Worm (Caenorhabditis elegans) whole organism, L4 larva: Measurements from ENCODE around the gene hlh-26.

Experiments used
- D1046.2 ChIP-seq: fragments of 200-800 bp; sonication (Bioruptor generic); IDR thresholded peaks from 2 replicates; pipeline ENCODE4 v1.3.6; 2022; ENCODE audit warnings: missing genetic modification characterization, missing compliant biosample characterization
- F37D6.2 ChIP-seq: sonication (generic microtip); optimal IDR thresholded peaks from 2 replicates; lab custom pipeline; 2016; ENCODE audit warnings: mild to moderate bottlenecking, missing genetic modification characterization, missing compliant biosample characterization
- F44E2.7 ChIP-seq: fragments of 200-800 bp; sonication (Bioruptor generic); IDR thresholded peaks from 2 replicates; pipeline ENCODE4 v2.1.2; 2022; ENCODE audit warnings: missing genetic modification characterization, missing compliant biosample characterization
- F49E8.2 ChIP-seq: sonication (generic microtip); optimal IDR thresholded peaks from 2 replicates; lab custom pipeline; 2016; ENCODE audit warnings: missing compliant biosample characterization, mild to moderate bottlenecking, missing genetic modification characterization, borderline replicate concordance
- R02D3.7 ChIP-seq: fragments of 150-350 bp; sonication (generic microtip); optimal IDR thresholded peaks from 3 replicates; lab custom pipeline; 2014; ENCODE audit warnings: missing biosample characterization, missing genetic modification characterization
- T20F7.1 ChIP-seq: fragments of 200-800 bp; sonication (Bioruptor generic); optimal IDR thresholded peaks from 2 replicates; lab custom pipeline; 2018; ENCODE audit warnings: mild to moderate bottlenecking, missing genetic modification characterization, missing compliant biosample characterization
- T26A8.4 ChIP-seq: fragments of 200-800 bp; sonication (Bioruptor generic); IDR thresholded peaks from 2 replicates; pipeline ENCODE4 v1.3.6; 2022; ENCODE audit warnings: missing genetic modification characterization, missing compliant biosample characterization
- Y105C5A.15 ChIP-seq: fragments of 200-800 bp; sonication (Bioruptor generic); IDR thresholded peaks from 2 replicates; pipeline ENCODE4 v1.3.6; 2022; ENCODE audit warnings: missing genetic modification characterization, missing compliant biosample characterization
- ZK337.2 ChIP-seq: fragments of 200-800 bp; sonication (Bioruptor generic); IDR thresholded peaks from 2 replicates; pipeline ENCODE4 v1.3.6; 2022; ENCODE audit warnings: missing genetic modification reagents, missing genetic modification characterization, missing compliant biosample characterization
- ZK546.5 ChIP-seq, 2 experiments: sonication (generic microtip); optimal IDR thresholded peaks; 2 replicates each; lab custom pipeline; 2017; ENCODE audit warnings: missing biosample characterization in 2 of 2, missing genetic modification characterization in 2 of 2
- arid-1 ChIP-seq: fragments of 200-800 bp; sonication (Bioruptor generic); conservative IDR thresholded peaks from 2 replicates; pipeline ENCODE4 v1.3.6; 2022; ENCODE audit warnings: missing genetic modification reagents, missing genetic modification characterization, missing compliant biosample characterization
- ceh-32 ChIP-seq: sonication (generic microtip); optimal IDR thresholded peaks from 2 replicates; lab custom pipeline; 2016; ENCODE audit warnings: mild to moderate bottlenecking, missing genetic modification characterization, missing compliant biosample characterization; ENCODE audit not compliant: poor library complexity
- ceh-44 ChIP-seq: fragments of 200-800 bp; sonication (Bioruptor generic); IDR thresholded peaks from 2 replicates; pipeline ENCODE4 v1.3.6; 2022; ENCODE audit warnings: missing genetic modification reagents, missing genetic modification characterization, missing compliant biosample characterization
- ces-1 ChIP-seq: fragments of 150-350 bp; sonication (generic microtip); optimal IDR thresholded peaks from 4 replicates; lab custom pipeline; 2014; ENCODE audit warnings: missing biosample characterization, missing genetic modification reagents, missing genetic modification characterization
- ctbp-1 ChIP-seq: fragments of 200-800 bp; sonication (Bioruptor generic); IDR thresholded peaks from 2 replicates; pipeline ENCODE4 v1.3.6; 2022; ENCODE audit warnings: missing genetic modification reagents, missing genetic modification characterization, missing compliant biosample characterization
- daf-12 ChIP-seq: fragments of 150-350 bp; optimal IDR thresholded peaks from 2 replicates; lab custom pipeline; 2014; ENCODE audit warnings: missing biosample characterization, missing genetic modification reagents, missing genetic modification characterization
- dmd-9 ChIP-seq: fragments of 200-800 bp; sonication (Bioruptor generic); IDR thresholded peaks from 2 replicates; pipeline ENCODE4 v1.3.6; 2022; ENCODE audit warnings: missing genetic modification reagents, missing genetic modification characterization, missing compliant biosample characterization
- egl-43 ChIP-seq: fragments of 200-800 bp; sonication (Bioruptor generic); IDR thresholded peaks from 2 replicates; pipeline ENCODE4 v1.3.6; 2022; ENCODE audit warnings: missing genetic modification reagents, missing genetic modification characterization, missing compliant biosample characterization
- fos-1 ChIP-seq: fragments of 150-350 bp; optimal IDR thresholded peaks from 2 replicates; lab custom pipeline; 2014; ENCODE audit warnings: missing biosample characterization, missing genetic modification characterization
- hif-1 ChIP-seq, 2 experiments: sonication (generic microtip); optimal IDR thresholded peaks; 2 replicates each; lab custom pipeline; 2016 to 2017; ENCODE audit warnings: missing compliant biosample characterization in 2 of 2, missing genetic modification characterization in 2 of 2, missing genetic modification reagents in 2 of 2, missing genotype in 2 of 2, mild to moderate bottlenecking in 1 of 2
- hlh-11 ChIP-seq: fragments of 200-800 bp; sonication (Bioruptor generic); optimal IDR thresholded peaks from 2 replicates; lab custom pipeline; 2018; ENCODE audit warnings: mild to moderate bottlenecking, missing genetic modification characterization, missing compliant biosample characterization
- hmg-1.1 ChIP-seq: fragments of 200-800 bp; sonication (Bioruptor generic); IDR thresholded peaks from 2 replicates; pipeline ENCODE4 v1.3.6; 2022; ENCODE audit warnings: missing genetic modification reagents, missing genetic modification characterization, missing compliant biosample characterization
- jun-1 ChIP-seq: fragments of 150-350 bp; optimal IDR thresholded peaks from 2 replicates; lab custom pipeline; 2014; ENCODE audit warnings: missing biosample characterization, missing genetic modification reagents, missing genetic modification characterization
- lim-7 ChIP-seq: fragments of 200-800 bp; sonication (Bioruptor generic); IDR thresholded peaks from 2 replicates; pipeline ENCODE4 v1.3.6; 2022; ENCODE audit warnings: missing genetic modification characterization, missing compliant biosample characterization
- lin-1 ChIP-seq: fragments of 200-800 bp; sonication (Bioruptor generic); IDR thresholded peaks from 2 replicates; pipeline ENCODE4 v1.3.6; 2022; ENCODE audit warnings: missing genetic modification reagents, missing genetic modification characterization, missing compliant biosample characterization
- lin-38 ChIP-seq: fragments of 200-800 bp; sonication (Bioruptor generic); IDR thresholded peaks from 2 replicates; pipeline ENCODE4 v1.3.6; 2022; ENCODE audit warnings: missing genetic modification reagents, missing genetic modification characterization, missing compliant biosample characterization
- madf-5 ChIP-seq, 2 experiments: fragments of 200-800 bp; sonication (Bioruptor generic); IDR thresholded peaks; 2 replicates each; pipeline ENCODE4 v1.3.6; 2022; ENCODE audit warnings: missing compliant biosample characterization in 2 of 2, missing genetic modification characterization in 2 of 2
- mxl-2 ChIP-seq: fragments of 200-800 bp; sonication (Bioruptor generic); conservative IDR thresholded peaks from 2 replicates; pipeline ENCODE4 v1.3.6; 2022; ENCODE audit warnings: missing genetic modification reagents, missing genetic modification characterization, missing compliant biosample characterization
- mxl-3 ChIP-seq: fragments of 200-800 bp; sonication (Bioruptor generic); optimal IDR thresholded peaks from 2 replicates; lab custom pipeline; 2018; ENCODE audit warnings: mild to moderate bottlenecking, missing genetic modification characterization, missing compliant biosample characterization
- nhr-11 ChIP-seq: fragments of 150-350 bp; optimal IDR thresholded peaks from 2 replicates; lab custom pipeline; 2014; ENCODE audit warnings: missing biosample characterization, missing genetic modification characterization
- nhr-111 ChIP-seq: fragments of 200-800 bp; sonication (Bioruptor generic); optimal IDR thresholded peaks from 2 replicates; lab custom pipeline; 2018; ENCODE audit warnings: mild to moderate bottlenecking, missing genetic modification characterization, missing compliant biosample characterization
- nhr-25 ChIP-seq: sonication (generic microtip); optimal IDR thresholded peaks from 2 replicates; lab custom pipeline; 2017; ENCODE audit warnings: missing genetic modification characterization, mild to moderate bottlenecking, missing compliant biosample characterization, antibody characterized with exemption, moderate library complexity, borderline replicate concordance; ENCODE audit not compliant: insufficient read depth
- nhr-28 ChIP-seq: fragments of 150-350 bp; optimal IDR thresholded peaks from 2 replicates; lab custom pipeline; 2014; ENCODE audit warnings: missing biosample characterization, missing genetic modification characterization
- nhr-41 ChIP-seq: fragments of 200-800 bp; sonication (Bioruptor generic); IDR thresholded peaks from 2 replicates; pipeline ENCODE4 v1.3.6; 2022; ENCODE audit warnings: missing genetic modification reagents, missing genetic modification characterization, missing compliant biosample characterization
- nhr-6 ChIP-seq: fragments of 150-350 bp; optimal IDR thresholded peaks from 2 replicates; lab custom pipeline; 2014; ENCODE audit warnings: missing biosample characterization, missing genetic modification characterization
- nhr-77 ChIP-seq: fragments of 150-350 bp; optimal IDR thresholded peaks from 2 replicates; lab custom pipeline; 2014; ENCODE audit warnings: missing biosample characterization, missing genetic modification characterization
- pha-4 ChIP-seq, 2 experiments: fragments of 150-350 bp in 1 of 2; fragments of 200-800 bp in 1 of 2; sonication (Bioruptor generic) in 1 of 2; IDR thresholded peaks in 1 of 2; optimal IDR thresholded peaks in 1 of 2; 2 replicates each; pipeline versions ENCODE4 v1.3.6 to Lab custom; 2014 to 2022; ENCODE audit warnings: missing genetic modification characterization in 2 of 2, missing genetic modification reagents in 2 of 2, missing biosample characterization in 1 of 2, missing compliant biosample characterization in 1 of 2
- php-3 ChIP-seq: fragments of 200-800 bp; sonication (Bioruptor generic); IDR thresholded peaks from 2 replicates; pipeline ENCODE4 v1.3.6; 2022; ENCODE audit warnings: missing genetic modification reagents, missing genetic modification characterization, missing compliant biosample characterization
- rbr-2 ChIP-seq: sonication (generic microtip); optimal IDR thresholded peaks from 2 replicates; lab custom pipeline; 2016; ENCODE audit warnings: missing genotype, missing genetic modification characterization, missing compliant biosample characterization
- set-16 ChIP-seq: fragments of 200-800 bp; sonication (Bioruptor generic); IDR thresholded peaks from 2 replicates; pipeline ENCODE4 v1.3.6; 2022; ENCODE audit warnings: missing genetic modification reagents, missing genetic modification characterization, missing compliant biosample characterization
- spr-1 ChIP-seq: sonication (generic microtip); optimal IDR thresholded peaks from 2 replicates; lab custom pipeline; 2016; ENCODE audit warnings: mild to moderate bottlenecking, missing genetic modification characterization, missing compliant biosample characterization
- tra-1 ChIP-seq: fragments of 200-800 bp; sonication (Bioruptor generic); IDR thresholded peaks from 2 replicates; pipeline ENCODE4 v1.3.6; 2022; ENCODE audit warnings: missing genetic modification reagents, missing genetic modification characterization, missing compliant biosample characterization
- unc-130 ChIP-seq: sonication (generic microtip); optimal IDR thresholded peaks from 2 replicates; lab custom pipeline; 2016; ENCODE audit warnings: missing genetic modification reagents, missing genetic modification characterization, missing compliant biosample characterization
- zfp-3 ChIP-seq: fragments of 200-800 bp; sonication (Bioruptor generic); conservative IDR thresholded peaks from 2 replicates; pipeline ENCODE4 v1.3.6; 2022; ENCODE audit warnings: missing genetic modification reagents, missing genetic modification characterization, missing compliant biosample characterization
- ztf-11 ChIP-seq: fragments of 150-350 bp; optimal IDR thresholded peaks from 2 replicates; lab custom pipeline; 2014; ENCODE audit warnings: missing biosample characterization, missing genetic modification characterization

The hlh-26 gene

ce11 chrII:5543476-5544144 lies 10.1 kb upstream of the hlh-26 start (continued):
- TF ChIP-seq T20F7.1, result peak; percentile 92
- TF ChIP-seq F49E8.2, result peak; percentile 82
- TF ChIP-seq nhr-11 (tag; lab: Kevin White, UChicago), result peak; percentile 98
- TF ChIP-seq ces-1 (GFP tag; lab: Kevin White, UChicago), result peak; percentile 93
- peak; percentile 97 for TF ChIP-seq nhr-77
- 0 out of 2 replicates have a peak, but pooled peaks have one; percentile 69 for TF ChIP-seq F44E2.7 (GFP tag; lab: Robert Waterston, UW)
- TF ChIP-seq nhr-25, result peak; percentile 97
- peak; percentile 99 for TF ChIP-seq T26A8.4
- TF ChIP-seq jun-1 (tag; lab: Kevin White, UChicago), result peak; percentile 97
- TF ChIP-seq R02D3.7 (tag; lab: Kevin White, UChicago), result peak; percentile 44
- peak; percentile 96 for TF ChIP-seq F37D6.2 (tag; lab: Kevin White, UChicago)
- TF ChIP-seq D1046.2, result peak; percentile 93
- TF ChIP-seq nhr-111 (GFP tag; lab: Kevin White, UChicago), result peak; percentile 97
- TF ChIP-seq php-3 (GFP tag; lab: Robert Waterston, UW), result peak; percentile 86
- TF ChIP-seq daf-12 (tag; lab: Kevin White, UChicago), result no peak
- peak; percentile 94 for TF ChIP-seq ceh-44
- TF ChIP-seq set-16 (GFP tag; lab: Robert Waterston, UW), result peak; percentile 71
- peak; percentile 99 for TF ChIP-seq hmg-1.1 (GFP tag; lab: Robert Waterston, UW)
- peak; percentile 89 for TF ChIP-seq ceh-32
- peak; percentile 95 for TF ChIP-seq nhr-28
- peak; percentile 97 for TF ChIP-seq spr-1 (tag; lab: Kevin White, UChicago)
- peak; percentile 90 for TF ChIP-seq lin-38 (GFP tag; lab: Robert Waterston, UW)
- TF ChIP-seq ZK546.5 (tag; optimal IDR thresholded peaks at IDR 0.05; lab: Kevin White, UChicago), result peak; percentile 44 to 74
- TF ChIP-seq Y105C5A.15 (GFP tag; lab: Robert Waterston, UW), result peak; percentile 83
- peak; percentile 96 for TF ChIP-seq arid-1
- peak; percentile 96 for TF ChIP-seq tra-1 (GFP tag; lab: Robert Waterston, UW)
- peak; percentile 34 for TF ChIP-seq unc-130
- peak; percentile 93 for TF ChIP-seq nhr-6 (tag; lab: Kevin White, UChicago)
- peak; percentile 88 for TF ChIP-seq nhr-41 (GFP tag; lab: Robert Waterston, UW)
- peak; percentile 69 to 89 for TF ChIP-seq hif-1 (tag; optimal IDR thresholded peaks at IDR 0.05; lab: Kevin White, UChicago)
- peak; percentile 88 for TF ChIP-seq ZK337.2 (GFP tag; lab: Robert Waterston, UW)
- TF ChIP-seq dmd-9 (GFP tag; lab: Robert Waterston, UW), result peak; percentile 98
- TF ChIP-seq rbr-2 (tag; lab: Kevin White, UChicago), result peak; percentile 98
- TF ChIP-seq hlh-11 (tag; lab: Kevin White, UChicago), result peak; percentile 97
- TF ChIP-seq pha-4 (GFP tag; IDR thresholded peaks at IDR 0.05; lab: Robert Waterston, UW), result peak; percentile 96
- TF ChIP-seq pha-4 (tag; optimal IDR thresholded peaks at IDR 0.05; lab: Kevin White, UChicago), result peak; percentile 88

- TF ChIP-seq zfp-3 (no peak), fos-1 (tag; lab: Kevin White, UChicago) (no peak), madf-5 (GFP tag; IDR thresholded peaks at IDR 0.05; lab: Robert Waterston, UW) (no peak), ztf-11 (tag; lab: Kevin White, UChicago) (no peak), unc-130 (no peak), ces-1 (GFP tag; lab: Kevin White, UChicago) (no peak), mxl-2 (GFP tag; lab: Robert Waterston, UW) (no peak), ctbp-1 (no peak), mxl-3 (no peak), hif-1 (tag; optimal IDR thresholded peaks at IDR 0.05; lab: Kevin White, UChicago) (no peak), egl-43 (GFP tag; lab: Robert Waterston, UW) (no peak), lin-1 (GFP tag; lab: Robert Waterston, UW) (no peak), pha-4 (GFP tag; IDR thresholded peaks at IDR 0.05; lab: Robert Waterston, UW) (no peak), pha-4 (tag; optimal IDR thresholded peaks at IDR 0.05; lab: Kevin White, UChicago) (no peak), lim-7 (GFP tag; lab: Robert Waterston, UW) (no peak)
These were observed 8.1 kb upstream of the hlh-26 start, which contains the start of gene C17C3.24 for ce11 chrII:5541685-5542084. Gene C17C3.24 (minus strand): TSS chrII:5541785.
